Fruit fly (Drosophila melanogaster): ENCODE measurements around the gene Spase25.

DNA sequence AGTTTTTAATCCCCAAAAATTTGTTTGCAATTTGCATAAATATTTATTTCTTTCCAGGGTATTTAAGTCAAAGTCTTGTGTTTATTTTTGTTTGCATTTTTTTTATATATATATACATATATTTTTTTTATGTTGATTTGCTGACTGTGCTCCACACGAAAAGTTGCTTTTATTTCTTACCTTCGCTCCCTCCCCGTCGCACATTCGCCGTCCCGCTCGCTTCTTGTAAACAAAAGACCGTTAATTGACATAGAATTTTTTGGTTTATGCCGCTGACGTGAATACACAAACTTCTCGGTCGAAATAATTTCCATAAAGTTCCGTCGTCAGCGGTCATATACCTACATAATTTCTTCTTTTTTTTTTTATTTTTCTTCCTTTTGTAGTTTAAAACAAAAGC, 27.8 kb downstream of the Spase25 start:
- TF ChIP-seq pan (optimal IDR thresholded peaks at IDR 0.05) (no peak), CG8478 (optimal IDR thresholded peaks at IDR 0.05) (no peak), EcR (GFP tag; optimal IDR thresholded peaks at IDR 0.05) (no peak)
